Fruit fly (Drosophila melanogaster) whole organism, embryonic: Measurements from ENCODE around the gene CG6569.

Experiments used
- ATbp ChIP-seq: fragments of 200-800 bp; sonication (Bioruptor generic); optimal IDR thresholded peaks from 2 replicates; lab custom pipeline; 2017; ENCODE audit warnings: missing biosample characterization, mild to moderate bottlenecking, missing genetic modification characterization, missing genetic modification reagents
- Bgb ChIP-seq: fragments of 200-800 bp; sonication (Bioruptor generic); IDR thresholded peaks from 2 replicates; pipeline ENCODE4 v1.3.6; 2022; ENCODE audit warnings: missing biosample characterization, missing genetic modification characterization; ENCODE audit not compliant: partially characterized antibody
- Blimp-1 ChIP-seq: fragments of 200-800 bp; sonication (Bioruptor generic); optimal IDR thresholded peaks from 3 replicates; lab custom pipeline; 2018; ENCODE audit warnings: missing biosample characterization, missing genetic modification characterization, mild to moderate bottlenecking, moderate library complexity, missing genetic modification reagents
- CG10543 ChIP-seq: fragments of 200-800 bp; sonication (Bioruptor generic); optimal IDR thresholded peaks from 3 replicates; lab custom pipeline; 2017; ENCODE audit warnings: missing biosample characterization, mild to moderate bottlenecking, missing genetic modification characterization, moderate library complexity
- CG12769 ChIP-seq: fragments of 200-800 bp; sonication (Bioruptor generic); optimal IDR thresholded peaks from 2 replicates; lab custom pipeline; 2019; ENCODE audit warnings: missing biosample characterization, mild to moderate bottlenecking, missing genetic modification characterization, moderate library complexity
- CG13287 ChIP-seq: fragments of 200-800 bp; sonication (Bioruptor generic); IDR thresholded peaks from 2 replicates; pipeline ENCODE4 v1.3.6; 2022; ENCODE audit warnings: missing biosample characterization, missing genetic modification characterization; ENCODE audit not compliant: partially characterized antibody
- CG13624 ChIP-seq: fragments of 200-800 bp; sonication (Bioruptor generic); optimal IDR thresholded peaks from 2 replicates; lab custom pipeline; 2016; ENCODE audit warnings: missing biosample characterization, missing genetic modification characterization
- CG13775 ChIP-seq: fragments of 200-800 bp; sonication (Bioruptor generic); optimal IDR thresholded peaks from 3 replicates; lab custom pipeline; 2017; ENCODE audit warnings: missing biosample characterization, mild to moderate bottlenecking, missing genetic modification characterization
- CG13894 ChIP-seq: fragments of 200-800 bp; sonication (Bioruptor generic); optimal IDR thresholded peaks from 3 replicates; lab custom pipeline; 2018; ENCODE audit warnings: missing biosample characterization, mild to moderate bottlenecking, missing genetic modification characterization, moderate library complexity
- CG14667 ChIP-seq: fragments of 200-800 bp; sonication (Bioruptor generic); IDR thresholded peaks from 2 replicates; pipeline ENCODE4 v1.3.6; 2022; ENCODE audit warnings: missing biosample characterization, missing genetic modification characterization
- CG1603 ChIP-seq: fragments of 200-800 bp; sonication (Bioruptor generic); optimal IDR thresholded peaks from 2 replicates; lab custom pipeline; 2019; ENCODE audit warnings: missing biosample characterization, mild to moderate bottlenecking, missing genetic modification characterization, moderate library complexity
- CG17385 ChIP-seq: fragments of 200-800 bp; sonication (Bioruptor generic); optimal IDR thresholded peaks from 3 replicates; lab custom pipeline; 2018; ENCODE audit warnings: missing biosample characterization, mild to moderate bottlenecking, missing genetic modification characterization
- CG2120 ChIP-seq: fragments of 200-800 bp; sonication (Bioruptor generic); optimal IDR thresholded peaks from 3 replicates; lab custom pipeline; 2016; ENCODE audit warnings: missing biosample characterization, missing genetic modification characterization
- CG2678 ChIP-seq: fragments of 200-800 bp; sonication (Bioruptor generic); optimal IDR thresholded peaks from 3 replicates; lab custom pipeline; 2019; ENCODE audit warnings: missing biosample characterization, mild to moderate bottlenecking, missing genetic modification characterization, moderate library complexity
- CG34376 ChIP-seq: fragments of 200-800 bp; sonication (Bioruptor generic); optimal IDR thresholded peaks from 2 replicates; lab custom pipeline; 2018; ENCODE audit warnings: missing biosample characterization, mild to moderate bottlenecking, missing genetic modification characterization
- CG34422 ChIP-seq: fragments of 200-800 bp; sonication (Bioruptor generic); IDR thresholded peaks from 3 replicates; pipeline ENCODE4 v1.3.6; 2022; ENCODE audit warnings: missing biosample characterization, missing genetic modification characterization
- CG3726 ChIP-seq: fragments of 200-800 bp; sonication (Bioruptor generic); IDR thresholded peaks from 3 replicates; pipeline ENCODE4, ENCODE4 v1.3.6; 2022; ENCODE audit warnings: missing biosample characterization, missing genetic modification characterization
- CG4360 ChIP-seq: fragments of 200-800 bp; sonication (Bioruptor generic); IDR thresholded peaks from 2 replicates; pipeline ENCODE4 v1.3.6; 2022; ENCODE audit warnings: missing biosample characterization, missing genetic modification characterization
- CG6683 ChIP-seq: fragments of 200-800 bp; sonication (Bioruptor generic); optimal IDR thresholded peaks from 2 replicates; lab custom pipeline; 2017; ENCODE audit warnings: missing biosample characterization, mild to moderate bottlenecking, missing genetic modification characterization, missing genetic modification reagents
- CG7745 ChIP-seq: fragments of 200-800 bp; sonication (Bioruptor generic); optimal IDR thresholded peaks from 2 replicates; lab custom pipeline; 2018; ENCODE audit warnings: missing biosample characterization, mild to moderate bottlenecking, missing genetic modification characterization, moderate library complexity
- CG8290 ChIP-seq, 3 experiments: fragments of 200-800 bp; sonication (Bioruptor generic); optimal IDR thresholded peaks; 2 replicates each; lab custom pipeline; 2016 to 2019; ENCODE audit warnings: missing biosample characterization in 3 of 3, missing genetic modification characterization in 3 of 3, mild to moderate bottlenecking in 2 of 3, moderate library complexity in 1 of 3
- D19B ChIP-seq: fragments of 200-800 bp; sonication (Bioruptor generic); optimal IDR thresholded peaks from 2 replicates; lab custom pipeline; 2017; ENCODE audit warnings: missing biosample characterization, mild to moderate bottlenecking, missing genetic modification characterization
- E2f1 ChIP-seq: fragments of 200-800 bp; sonication (Bioruptor generic); IDR thresholded peaks from 2 replicates; pipeline ENCODE4 v1.3.6; 2022; ENCODE audit warnings: missing biosample characterization, missing genetic modification characterization
- Hr51 ChIP-seq, 2 experiments: fragments of 200-800 bp; sonication (Bioruptor generic); optimal IDR thresholded peaks; 2 replicates in 1 of 2; 3 replicates in 1 of 2; lab custom pipeline; 2016 to 2018; ENCODE audit warnings: missing biosample characterization in 2 of 2, missing genetic modification characterization in 2 of 2, mild to moderate bottlenecking in 1 of 2, moderate library complexity in 1 of 2
- Hr78 ChIP-seq, 2 experiments: fragments of 200-800 bp in 1 of 2; fragments of >200 bp in 1 of 2; sonication (Bioruptor generic) in 1 of 2; optimal IDR thresholded peaks; 2 replicates each; lab custom pipeline; 2017 to 2019; ENCODE audit warnings: missing biosample characterization in 2 of 2, missing genetic modification characterization in 2 of 2, mild to moderate bottlenecking in 1 of 2, moderate library complexity in 1 of 2
- Hsf ChIP-seq: fragments of 200-800 bp; sonication (Bioruptor generic); optimal IDR thresholded peaks from 3 replicates; lab custom pipeline; 2016; ENCODE audit warnings: missing biosample characterization, missing genetic modification characterization
- Opbp ChIP-seq: fragments of 200-800 bp; sonication (Bioruptor generic); IDR thresholded peaks from 3 replicates; pipeline ENCODE4 v1.3.6; 2022; ENCODE audit warnings: missing biosample characterization, missing genetic modification characterization; ENCODE audit not compliant: partially characterized antibody
- Optix ChIP-seq: fragments of 200-800 bp; sonication (Bioruptor generic); IDR thresholded peaks from 3 replicates; pipeline ENCODE4 v1.3.6; 2022; ENCODE audit warnings: missing biosample characterization, missing genetic modification characterization
- ara ChIP-seq: fragments of 200-800 bp; sonication (Bioruptor generic); IDR thresholded peaks from 2 replicates; pipeline ENCODE4 v1.3.6; 2022; ENCODE audit warnings: missing biosample characterization, missing genetic modification characterization
- az2 ChIP-seq: fragments of 200-800 bp; sonication (Bioruptor generic); optimal IDR thresholded peaks from 3 replicates; lab custom pipeline; 2016; ENCODE audit warnings: missing biosample characterization, missing genetic modification characterization
- grau ChIP-seq: fragments of 200-800 bp; optimal IDR thresholded peaks from 3 replicates; lab custom pipeline; 2019; ENCODE audit warnings: missing biosample characterization, mild to moderate bottlenecking, missing genetic modification characterization, moderate library complexity
- h ChIP-seq: fragments of >200 bp; optimal IDR thresholded peaks from 2 replicates; lab custom pipeline; 2017
- lab ChIP-seq: fragments of 200-800 bp; sonication (Bioruptor generic); optimal IDR thresholded peaks from 3 replicates; lab custom pipeline; 2017; ENCODE audit warnings: missing biosample characterization, missing genetic modification characterization, mild to moderate bottlenecking, moderate library complexity, missing genetic modification reagents
- lov ChIP-seq, 2 experiments: fragments of 200-800 bp in 1 of 2; fragments of >200 bp in 1 of 2; sonication (Bioruptor generic) in 1 of 2; IDR thresholded peaks in 1 of 2; optimal IDR thresholded peaks in 1 of 2; 2 replicates in 1 of 2; 3 replicates in 1 of 2; pipeline versions ENCODE4 v1.3.6 to Lab custom; 2017 to 2022; ENCODE audit warnings: missing biosample characterization in 1 of 2, missing genetic modification characterization in 1 of 2
- mirr ChIP-seq: fragments of 200-800 bp; sonication (Bioruptor generic); optimal IDR thresholded peaks from 3 replicates; lab custom pipeline; 2018; ENCODE audit warnings: missing biosample characterization, mild to moderate bottlenecking, missing genetic modification characterization
- onecut ChIP-seq: fragments of 200-800 bp; sonication (Bioruptor generic); IDR thresholded peaks from 2 replicates; pipeline ENCODE4 v1.3.6; 2022; ENCODE audit warnings: missing biosample characterization, missing genetic modification characterization
- p53 ChIP-seq: fragments of 200-800 bp; sonication (Bioruptor generic); optimal IDR thresholded peaks from 2 replicates; lab custom pipeline; 2016; ENCODE audit warnings: missing biosample characterization, missing genetic modification characterization
- pan ChIP-seq, 4 experiments: fragments of >200 bp in 3 of 4; fragments of 200-800 bp in 1 of 4; sonication (Bioruptor generic) in 1 of 4; optimal IDR thresholded peaks in 3 of 4; IDR thresholded peaks in 1 of 4; 2 replicates each; pipeline versions ENCODE4 v1.3.6 to Lab custom; 2017 to 2022; ENCODE audit warnings: missing biosample characterization in 2 of 4, missing genetic modification characterization in 2 of 4, mixed read lengths in 1 of 4
- pros ChIP-seq: fragments of 200-800 bp; sonication (Bioruptor generic); optimal IDR thresholded peaks from 3 replicates; lab custom pipeline; 2019; ENCODE audit warnings: missing biosample characterization, mild to moderate bottlenecking, missing genetic modification characterization, moderate library complexity
- row ChIP-seq: fragments of 200-800 bp; sonication (Bioruptor generic); IDR thresholded peaks from 3 replicates; pipeline ENCODE4 v1.3.6; 2022; ENCODE audit warnings: missing biosample characterization, missing genetic modification characterization
- run ChIP-seq: fragments of 200-800 bp; sonication (Bioruptor generic); optimal IDR thresholded peaks from 3 replicates; lab custom pipeline; 2018; ENCODE audit warnings: missing biosample characterization, mild to moderate bottlenecking, missing genetic modification characterization
- sd ChIP-seq: fragments of 200-800 bp; sonication (Bioruptor generic); optimal IDR thresholded peaks from 3 replicates; lab custom pipeline; 2018; ENCODE audit warnings: missing biosample characterization, mild to moderate bottlenecking, missing genetic modification characterization, moderate library complexity
- so ChIP-seq: fragments of 200-800 bp; sonication (Bioruptor generic); IDR thresholded peaks from 3 replicates; pipeline ENCODE4 v1.3.6; 2022; ENCODE audit warnings: missing biosample characterization, missing genetic modification characterization
- sob ChIP-seq: fragments of 200-800 bp; sonication (Bioruptor generic); IDR thresholded peaks from 2 replicates; pipeline ENCODE4 v1.3.6; 2022; ENCODE audit warnings: missing biosample characterization, missing genetic modification characterization

The CG6569 gene

DNA sequence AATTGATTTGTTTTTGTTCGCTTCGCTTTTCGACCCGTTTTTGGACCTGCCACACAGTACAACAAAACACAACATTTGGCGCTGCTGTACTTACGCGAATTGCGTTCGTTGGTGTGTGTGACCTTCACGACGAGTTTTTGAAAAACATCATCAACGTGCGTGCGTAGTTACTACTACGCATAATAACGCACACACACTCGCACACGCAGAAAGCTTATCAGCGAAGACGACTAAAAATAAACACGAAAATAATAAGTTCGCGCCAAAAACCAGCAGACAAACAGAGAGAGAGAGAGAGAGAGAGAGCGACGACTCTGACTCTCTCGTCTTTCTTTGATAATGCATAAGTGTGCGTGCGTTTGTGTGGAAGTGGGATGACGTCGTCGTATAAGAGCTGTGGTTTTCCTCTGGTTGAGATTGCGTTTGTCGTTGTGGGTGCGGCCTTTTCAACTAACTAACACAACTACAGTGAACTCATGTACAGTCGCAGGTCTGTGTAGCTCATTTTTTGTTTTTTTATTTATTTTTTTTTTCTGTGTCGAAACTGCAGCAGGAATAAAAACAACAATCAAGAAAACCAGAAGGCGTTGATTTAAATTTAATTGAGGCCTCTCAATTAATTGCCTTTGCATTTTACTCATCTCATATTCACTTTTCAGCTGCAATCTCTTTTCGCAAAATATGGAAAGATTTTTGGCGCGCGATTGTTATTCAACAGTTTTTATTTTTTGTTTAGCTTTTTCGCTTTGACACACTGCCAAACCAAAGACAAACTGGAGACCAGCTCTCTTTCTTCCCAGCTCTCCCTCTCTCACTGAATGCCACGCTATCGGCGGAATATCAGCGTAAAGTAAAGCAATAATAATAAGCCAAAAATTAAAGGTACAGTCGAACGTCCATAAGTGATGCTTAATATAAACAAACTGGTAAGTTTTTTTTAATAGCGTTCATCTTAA is 13.8 kb downstream of the CG6569 start (continued):
- TF ChIP-seq ATbp (GFP tag; lab: Kevin White, UChicago) (peak; percentile 50), CG13894 (tag; lab: Kevin White, UChicago) (peak; percentile 76), CG8290 (GFP tag; optimal IDR thresholded peaks at IDR 0.05; lab: Kevin White, UChicago) (no peak), CG8290 (tag; optimal IDR thresholded peaks at IDR 0.05; lab: Kevin White, UChicago) (peak in 1 of 2 experiments; percentile 37), CG12769 (tag; lab: Kevin White, UChicago) (peak; percentile 80), pros (peak; percentile 78), ara (GFP tag; lab: Robert Waterston, UW) (no peak), h (lab: Kevin White, UChicago) (no peak), run (tag; lab: Kevin White, UChicago) (peak; percentile 8), CG2678 (tag; lab: Kevin White, UChicago) (peak; percentile 6), lov (optimal IDR thresholded peaks at IDR 0.05; lab: Kevin White, UChicago) (no peak), lov (GFP tag; IDR thresholded peaks at IDR 0.05; lab: Robert Waterston, UW) (0 out of 3 replicates have a peak, but pooled peaks have one; percentile 70), so (GFP tag; lab: Robert Waterston, UW) (peak; percentile 13; the same call in 1 of the 3 replicates), lab (peak; percentile 55), Opbp (GFP tag; lab: Robert Waterston, UW) (0 out of 3 replicates have a peak, but pooled peaks have one; percentile 9), row (GFP tag; lab: Robert Waterston, UW) (0 out of 3 replicates have a peak, but pooled peaks have one; percentile 6), Bgb (peak; percentile 28; the same call in 1 of the 2 replicates), grau (tag; lab: Kevin White, UChicago) (peak; percentile 79), CG10543 (peak; percentile 78), CG17385 (peak; percentile 21), p53 (GFP tag; lab: Kevin White, UChicago) (no peak), CG2120 (GFP tag; lab: Kevin White, UChicago) (peak; percentile 18), Optix (no peak), az2 (GFP tag; lab: Kevin White, UChicago) (peak; percentile 17), Hsf (GFP tag; lab: Kevin White, UChicago) (peak; percentile 5), CG34422 (GFP tag; lab: Robert Waterston, UW) (peak; percentile 46; the same call in 1 of the 3 replicates), Hr51 (GFP tag; optimal IDR thresholded peaks at IDR 0.05; lab: Kevin White, UChicago) (no peak), CG13287 (peak; percentile 49), sob (GFP tag; lab: Robert Waterston, UW) (peak; percentile 42; the same call in 1 of the 2 replicates), E2f1 (GFP tag; lab: Robert Waterston, UW) (peak; percentile 69; the same call in 1 of the 2 replicates), CG13624 (GFP tag; lab: Kevin White, UChicago) (peak; percentile 89), Blimp-1 (peak; percentile 11), CG13775 (peak; percentile 1), pan (optimal IDR thresholded peaks at IDR 0.05; lab: Kevin White, UChicago) (no peak), pan (GFP tag; optimal IDR thresholded peaks at IDR 0.05 in 1 of 2, IDR thresholded peaks at IDR 0.05 in 1 of 2) (peak in 1 of 2 experiments; percentile 23), CG4360 (GFP tag; lab: Robert Waterston, UW) (0 out of 2 replicates have a peak, but pooled peaks have one; percentile 19), mirr (GFP tag; lab: Kevin White, UChicago) (peak; percentile 89), CG34376 (GFP tag; lab: Kevin White, UChicago) (peak; percentile 3), onecut (GFP tag; lab: Robert Waterston, UW) (peak; percentile 26; the same call in 1 of the 2 replicates), D19B (peak; percentile 7), Hr78 (GFP tag; optimal IDR thresholded peaks at IDR 0.05; lab: Kevin White, UChicago) (peak in 1 of 2 experiments; percentile 54), CG6683 (GFP tag; lab: Kevin White, UChicago) (no peak), CG3726 (GFP tag; lab: Robert Waterston, UW) (no peak), CG1603 (tag; lab: Kevin White, UChicago) (peak; percentile 0), sd (peak; percentile 63), CG14667 (GFP tag; lab: Robert Waterston, UW) (no peak), CG7745 (tag; lab: Kevin White, UChicago) (peak; percentile 9)
